Fruit fly (Drosophila melanogaster): ENCODE data around the gene Ugt307A1.

Ugt307A1 gene

dm6 chr2L:7042150-7042811, 25.5 kb upstream of the Ugt307A1 start (continued):
- TF ChIP-seq CG11398 (GFP tag; optimal IDR thresholded peaks at IDR 0.05) (peak; percentile 23), CG7963 (GFP tag; IDR thresholded peaks at IDR 0.05; ENCODE audit: partially characterized antibody) (peak; percentile 37; the same call in 1 of the 3 replicates), CG42726 (GFP tag; IDR thresholded peaks at IDR 0.05; ENCODE audit: partially characterized antibody) (peak; percentile 71), Atf-2 (GFP tag; optimal IDR thresholded peaks at IDR 0.05) (no peak), Bteb2 (GFP tag; optimal IDR thresholded peaks at IDR 0.05) (no peak), odd (GFP tag; optimal IDR thresholded peaks at IDR 0.05) (peak; percentile 7), seq (GFP tag; IDR thresholded peaks at IDR 0.05) (peak; percentile 60; the same call in 1 of the 2 replicates), BtbVII (GFP tag; optimal IDR thresholded peaks at IDR 0.05) (no peak), Pdp1 (GFP tag; optimal IDR thresholded peaks at IDR 0.05) (peak; percentile 11 to 26), CG2875 (GFP tag; optimal IDR thresholded peaks at IDR 0.05) (no peak), CG1603 (tag; optimal IDR thresholded peaks at IDR 0.05) (peak; percentile 90), insv (GFP tag; optimal IDR thresholded peaks at IDR 0.05) (peak in 1 of 2 experiments; percentile 28), Mes4 (GFP tag; optimal IDR thresholded peaks at IDR 0.05) (peak; percentile 31), dpn (GFP tag; optimal IDR thresholded peaks at IDR 0.05) (peak; percentile 42 to 57), zfh1 (GFP tag; IDR thresholded peaks at IDR 0.05) (peak; percentile 32; the same call in 1 of the 3 replicates), CG18599 (GFP tag; optimal IDR thresholded peaks at IDR 0.05) (peak; percentile 57), CG32767 (GFP tag; IDR thresholded peaks at IDR 0.05) (peak; percentile 27; the same call in 1 of the 2 replicates), CG6791 (GFP tag; IDR thresholded peaks at IDR 0.05; ENCODE audit: partially characterized antibody) (peak; percentile 81), Ssrp (tag; optimal IDR thresholded peaks at IDR 0.05) (peak; percentile 38), CG17361 (GFP tag; IDR thresholded peaks at IDR 0.05) (peak; percentile 45; the same call in 2 of the 3 replicates), CG10366 (GFP tag; IDR thresholded peaks at IDR 0.05) (peak; percentile 61), CG4617 (GFP tag; optimal IDR thresholded peaks at IDR 0.05; ENCODE audit: borderline replicate concordance) (peak; percentile 51), jumu (GFP tag; optimal IDR thresholded peaks at IDR 0.05) (no peak), CG7987 (GFP tag; optimal IDR thresholded peaks at IDR 0.05) (peak; percentile 84), hbn (GFP tag; IDR thresholded peaks at IDR 0.05; ENCODE audit: partially characterized antibody) (peak; percentile 59), ab (GFP tag; optimal IDR thresholded peaks at IDR 0.05) (no peak), CG7928 (GFP tag; optimal IDR thresholded peaks at IDR 0.05) (peak; percentile 39), Kr (GFP tag; optimal IDR thresholded peaks at IDR 0.05) (no peak), CG10431 (GFP tag; optimal IDR thresholded peaks at IDR 0.05) (no peak), mam (GFP tag; optimal IDR thresholded peaks at IDR 0.05) (peak; percentile 51), Max (GFP tag; optimal IDR thresholded peaks at IDR 0.05) (peak; percentile 36), vnd (GFP tag; IDR thresholded peaks at IDR 0.05; ENCODE audit: partially characterized antibody) (peak; percentile 42; the same call in 1 of the 3 replicates), NFAT (GFP tag; IDR thresholded peaks at IDR 0.05) (peak; percentile 60), CG30431 (GFP tag; optimal IDR thresholded peaks at IDR 0.05) (no peak), gcm2 (GFP tag; optimal IDR thresholded peaks at IDR 0.05) (peak; percentile 22), Drgx (GFP tag; IDR thresholded peaks at IDR 0.05) (peak; percentile 73), caup (GFP tag; optimal IDR thresholded peaks at IDR 0.05; ENCODE audit: severe bottlenecking) (peak; percentile 67), Hand (GFP tag; optimal IDR thresholded peaks at IDR 0.05) (peak; percentile 55), pfk (GFP tag; optimal IDR thresholded peaks at IDR 0.05) (peak; percentile 56), Ada2b (GFP tag; IDR thresholded peaks at IDR 0.05) (peak; percentile 52), CG13424 (tag; optimal IDR thresholded peaks at IDR 0.05) (peak; percentile 30), fru (optimal IDR thresholded peaks at IDR 0.05) (no peak), fd96Cb (tag; optimal IDR thresholded peaks at IDR 0.05) (peak; percentile 16), luna (GFP tag; optimal IDR thresholded peaks at IDR 0.05) (peak; percentile 1), MESR4 (GFP tag; optimal IDR thresholded peaks at IDR 0.05) (peak; percentile 66), lola (GFP tag; optimal IDR thresholded peaks at IDR 0.05) (no peak), sob (GFP tag; IDR thresholded peaks at IDR 0.05) (peak; percentile 64), Atf3 (GFP tag; optimal IDR thresholded peaks at IDR 0.05) (peak; percentile 9)
